Fruit fly (Drosophila melanogaster) whole organism, wandering third instar larva: ENCODE results near the gene ball.

ENCODE experiments used
- Abd-B ChIP-seq: fragments of >200 bp; optimal IDR thresholded peaks from 2 replicates; lab custom pipeline; 2017; ENCODE audit warnings: missing biosample characterization, missing genetic modification characterization
- CG32264 ChIP-seq: fragments of 200-800 bp; sonication (Bioruptor generic); optimal IDR thresholded peaks from 2 replicates; lab custom pipeline; 2016; ENCODE audit warnings: missing biosample characterization, missing genetic modification characterization
- Dfd ChIP-seq: fragments of >200 bp; optimal IDR thresholded peaks from 2 replicates; lab custom pipeline; 2017; ENCODE audit warnings: missing biosample characterization, missing genetic modification characterization
- Dif ChIP-seq: fragments of 200-275, 200-300 bp; sonication (Bioruptor generic); optimal IDR thresholded peaks from 2 replicates; lab custom pipeline; 2018; ENCODE audit warnings: missing biosample characterization, missing genetic modification characterization; ENCODE audit not compliant: partially characterized antibody
- GATAd ChIP-seq: sonication (Bioruptor generic); optimal IDR thresholded peaks from 2 replicates; lab custom pipeline; 2016; ENCODE audit warnings: missing biosample characterization, missing genetic modification characterization
- HLH106 ChIP-seq: fragments of 200-800 bp; optimal IDR thresholded peaks from 3 replicates; lab custom pipeline; 2019; ENCODE audit warnings: missing biosample characterization, mild to moderate bottlenecking, missing genetic modification characterization, moderate library complexity
- Hnf4 ChIP-seq: fragments of 200-800 bp; sonication (Bioruptor generic); optimal IDR thresholded peaks from 2 replicates; lab custom pipeline; 2016; ENCODE audit warnings: missing biosample characterization, mild to moderate bottlenecking, missing genetic modification characterization
- Hr78 ChIP-seq: fragments of >200 bp; optimal IDR thresholded peaks from 2 replicates; lab custom pipeline; 2017; ENCODE audit warnings: missing biosample characterization, missing genetic modification characterization
- Hr83 ChIP-seq: fragments of 200-300 bp; sonication (Bioruptor generic); optimal IDR thresholded peaks from 2 replicates; lab custom pipeline; 2016; ENCODE audit warnings: missing biosample characterization, mild to moderate bottlenecking, missing genetic modification characterization, moderate library complexity; ENCODE audit not compliant: poor library complexity, severe bottlenecking
- Jra ChIP-seq: sonication (Bioruptor generic); optimal IDR thresholded peaks from 2 replicates; lab custom pipeline; 2016; ENCODE audit warnings: missing biosample characterization, missing genetic modification characterization
- Mio ChIP-seq: sonication (Bioruptor generic); optimal IDR thresholded peaks from 2 replicates; lab custom pipeline; 2016; ENCODE audit warnings: missing biosample characterization, missing genetic modification characterization
- Myc ChIP-seq: fragments of >200 bp; optimal IDR thresholded peaks from 2 replicates; lab custom pipeline; 2017
- N ChIP-seq: fragments of >200 bp; optimal IDR thresholded peaks from 2 replicates; lab custom pipeline; 2018; ENCODE audit warnings: missing biosample characterization, missing external identifiers, missing genetic modification characterization
- OdsH ChIP-seq: fragments of 200-800 bp; sonication (Bioruptor generic); optimal IDR thresholded peaks from 2 replicates; lab custom pipeline; 2016; ENCODE audit warnings: missing biosample characterization, mild to moderate bottlenecking, missing genetic modification characterization
- Rel ChIP-seq, 2 experiments: fragments of 200-800 bp; sonication (Bioruptor generic) in 1 of 2; optimal IDR thresholded peaks; 2 replicates in 1 of 2; 3 replicates in 1 of 2; lab custom pipeline; 2016 to 2019; ENCODE audit warnings: mild to moderate bottlenecking in 2 of 2, missing biosample characterization in 2 of 2, missing genetic modification characterization in 2 of 2, moderate library complexity in 1 of 2
- Sp1 ChIP-seq: fragments of 200-800 bp; sonication (Bioruptor generic); optimal IDR thresholded peaks from 3 replicates; lab custom pipeline; 2019; ENCODE audit warnings: missing biosample characterization, mild to moderate bottlenecking, missing genetic modification characterization, moderate library complexity
- Vsx2 ChIP-seq: fragments of 200-300, 225-300 bp; sonication (Bioruptor generic); optimal IDR thresholded peaks from 2 replicates; lab custom pipeline; 2018; ENCODE audit warnings: missing biosample characterization, missing genetic modification characterization; ENCODE audit not compliant: partially characterized antibody
- br ChIP-seq: fragments of 200-800 bp; sonication (Bioruptor generic); optimal IDR thresholded peaks from 2 replicates; lab custom pipeline; 2016; ENCODE audit warnings: missing biosample characterization, missing genetic modification characterization
- brk ChIP-seq: fragments of 200-800 bp; sonication (Bioruptor generic); optimal IDR thresholded peaks from 2 replicates; lab custom pipeline; 2016; ENCODE audit warnings: missing biosample characterization, mild to moderate bottlenecking, missing genetic modification characterization
- dl ChIP-seq, 2 experiments: fragments of 175-275, 200-275 bp in 1 of 2; fragments of 200-275 bp in 1 of 2; sonication (Bioruptor generic); optimal IDR thresholded peaks; lab custom pipeline; 2018; ENCODE audit warnings: mild to moderate bottlenecking in 2 of 2, missing biosample characterization in 2 of 2, missing genetic modification characterization in 2 of 2, moderate library complexity in 2 of 2; ENCODE audit not compliant: partially characterized antibody in 2 of 2, insufficient read depth in 1 of 2
- dmrt93B ChIP-seq: fragments of 200-800 bp; sonication (Bioruptor generic); optimal IDR thresholded peaks from 2 replicates; lab custom pipeline; 2018; ENCODE audit warnings: missing biosample characterization, mild to moderate bottlenecking, missing genetic modification characterization
- dsf ChIP-seq: sonication (Bioruptor generic); optimal IDR thresholded peaks from 2 replicates; lab custom pipeline; 2016; ENCODE audit warnings: missing biosample characterization, missing genetic modification characterization, borderline replicate concordance
- ey ChIP-seq: fragments of 200-800 bp; sonication (Bioruptor generic); optimal IDR thresholded peaks from 2 replicates; lab custom pipeline; 2016; ENCODE audit warnings: missing biosample characterization, missing genetic modification characterization
- foxo ChIP-seq, 2 experiments: fragments of 200-800 bp; sonication (Bioruptor generic); optimal IDR thresholded peaks; 2 replicates in 1 of 2; 3 replicates in 1 of 2; lab custom pipeline; 2016 to 2017; ENCODE audit warnings: missing biosample characterization in 2 of 2, missing genetic modification characterization in 2 of 2
- fru ChIP-seq: fragments of 200-800 bp; sonication (Bioruptor generic); optimal IDR thresholded peaks from 3 replicates; lab custom pipeline; 2016; ENCODE audit warnings: missing biosample characterization, mild to moderate bottlenecking, missing genetic modification characterization
- jim ChIP-seq: fragments of 175-275, 200-325 bp; sonication (Bioruptor generic); optimal IDR thresholded peaks from 2 replicates; lab custom pipeline; 2016; ENCODE audit warnings: missing biosample characterization, mild to moderate bottlenecking, missing genetic modification characterization
- lola ChIP-seq: fragments of >200 bp; optimal IDR thresholded peaks from 2 replicates; lab custom pipeline; 2017; ENCODE audit warnings: missing biosample characterization, missing genetic modification characterization
- psq ChIP-seq: fragments of 200-800 bp; sonication (Bioruptor generic); optimal IDR thresholded peaks from 3 replicates; lab custom pipeline; 2017; ENCODE audit warnings: missing biosample characterization, mild to moderate bottlenecking, missing genetic modification characterization, moderate library complexity
- rgr ChIP-seq: fragments of 200-800 bp; sonication (Bioruptor generic); optimal IDR thresholded peaks from 3 replicates; lab custom pipeline; 2016; ENCODE audit warnings: missing biosample characterization, mild to moderate bottlenecking, missing genetic modification characterization
- sage ChIP-seq: fragments of 200-800 bp; sonication (Bioruptor generic); optimal IDR thresholded peaks from 2 replicates; lab custom pipeline; 2016; ENCODE audit warnings: missing biosample characterization, mild to moderate bottlenecking, missing genetic modification characterization
- sv ChIP-seq: fragments of 200-800 bp; sonication (Bioruptor generic); optimal IDR thresholded peaks from 3 replicates; lab custom pipeline; 2016; ENCODE audit warnings: missing biosample characterization, missing genetic modification characterization
- tai ChIP-seq: sonication (Bioruptor generic); optimal IDR thresholded peaks from 2 replicates; lab custom pipeline; 2016; ENCODE audit warnings: missing biosample characterization, missing genetic modification characterization
- usp ChIP-seq: fragments of >200 bp; optimal IDR thresholded peaks from 2 replicates; lab custom pipeline; 2017; ENCODE audit warnings: missing biosample characterization, missing genetic modification characterization
- woc ChIP-seq: sonication (Bioruptor generic); optimal IDR thresholded peaks from 2 replicates; lab custom pipeline; 2016; ENCODE audit warnings: missing biosample characterization, mild to moderate bottlenecking, missing genetic modification characterization

ball gene

dm6 chr3R:26899982-26900381, 33.4 kb upstream of the ball start:
- TF ChIP-seq woc (GFP tag; lab: Kevin White, UChicago) (peak; percentile 4), rgr (peak; percentile 30), brk (GFP tag; lab: Kevin White, UChicago) (no peak), foxo (GFP tag; optimal IDR thresholded peaks at IDR 0.05; lab: Kevin White, UChicago) (peak in 1 of 2 experiments; percentile 33)

- no peak for TF ChIP-seq Sp1 (GFP tag; lab: Kevin White, UChicago)
- no peak for TF ChIP-seq fru (GFP tag; lab: Kevin White, UChicago)
- TF ChIP-seq tai (GFP tag; lab: Kevin White, UChicago) = no peak
- TF ChIP-seq foxo (GFP tag; optimal IDR thresholded peaks at IDR 0.05; lab: Kevin White, UChicago) = no peak
- TF ChIP-seq N (GFP tag; lab: Kevin White, UChicago) = no peak
- TF ChIP-seq Dfd (GFP tag; lab: Kevin White, UChicago) = no peak
- no peak for TF ChIP-seq Hr83 (GFP tag; lab: Kevin White, UChicago)
- TF ChIP-seq Mio (GFP tag; lab: Kevin White, UChicago) = no peak
- no peak for TF ChIP-seq sage (GFP tag; lab: Kevin White, UChicago)
- TF ChIP-seq dl (GFP tag; optimal IDR thresholded peaks at IDR 0.05; lab: Kevin White, UChicago; ENCODE audit: insufficient read depth in 1 of 2, partially characterized antibody in 2 of 2) = no peak
- no peak for TF ChIP-seq CG32264 (GFP tag; lab: Kevin White, UChicago)
Observed at dm6 chr3R:26897302-26897701, 30.7 kb upstream of the ball start.

- TF ChIP-seq usp (GFP tag; lab: Kevin White, UChicago) (no peak), jim (no peak), lola (no peak), GATAd (no peak), br (GFP tag; lab: Kevin White, UChicago) (no peak), Rel (GFP tag; optimal IDR thresholded peaks at IDR 0.05; lab: Kevin White, UChicago) (no peak), Rel (tag; optimal IDR thresholded peaks at IDR 0.05; lab: Kevin White, UChicago) (no peak), Mio (GFP tag; lab: Kevin White, UChicago) (no peak), tai (GFP tag; lab: Kevin White, UChicago) (no peak)
Observed at dm6 chr3R:26896260-26896659, 29.7 kb upstream of the ball start.

- no peak for TF ChIP-seq Hnf4
- peak in 1 of 2 experiments; percentile 47 for TF ChIP-seq foxo (GFP tag; optimal IDR thresholded peaks at IDR 0.05; lab: Kevin White, UChicago)
- TF ChIP-seq Dfd (GFP tag; lab: Kevin White, UChicago) = no peak
- TF ChIP-seq Hr78 (GFP tag; lab: Kevin White, UChicago) = no peak
- peak; percentile 10 for TF ChIP-seq Sp1 (GFP tag; lab: Kevin White, UChicago)
- peak; percentile 22 for TF ChIP-seq woc (GFP tag; lab: Kevin White, UChicago)
- no peak for TF ChIP-seq dmrt93B (GFP tag; lab: Kevin White, UChicago)
- TF ChIP-seq ey (GFP tag; lab: Kevin White, UChicago) = peak; percentile 43
- peak; percentile 29 for TF ChIP-seq br (GFP tag; lab: Kevin White, UChicago)
- peak; percentile 29 for TF ChIP-seq rgr
- TF ChIP-seq Dif = no peak
- TF ChIP-seq psq (GFP tag; lab: Kevin White, UChicago) = peak; percentile 34
- TF ChIP-seq HLH106 (tag; lab: Kevin White, UChicago) = peak; percentile 13
- no peak for TF ChIP-seq Mio (GFP tag; lab: Kevin White, UChicago)
- peak; percentile 41 for TF ChIP-seq fru (GFP tag; lab: Kevin White, UChicago)
- TF ChIP-seq Myc = no peak
- peak; percentile 36 for TF ChIP-seq OdsH (GFP tag; lab: Kevin White, UChicago)
Observed at dm6 chr3R:26893621-26894316, 27.2 kb upstream of the ball start.

- TF ChIP-seq Sp1 (GFP tag; lab: Kevin White, UChicago) = no peak
- no peak for TF ChIP-seq Vsx2 (GFP tag; lab: Kevin White, UChicago)
- TF ChIP-seq Rel (GFP tag; optimal IDR thresholded peaks at IDR 0.05; lab: Kevin White, UChicago) = no peak
- TF ChIP-seq Rel (tag; optimal IDR thresholded peaks at IDR 0.05; lab: Kevin White, UChicago) = no peak
- TF ChIP-seq Mio (GFP tag; lab: Kevin White, UChicago) = no peak
- no peak for TF ChIP-seq Jra (GFP tag; lab: Kevin White, UChicago)
- TF ChIP-seq dmrt93B (GFP tag; lab: Kevin White, UChicago) = no peak
- TF ChIP-seq psq (GFP tag; lab: Kevin White, UChicago) = peak; percentile 27
- no peak for TF ChIP-seq dsf (GFP tag; lab: Kevin White, UChicago)
- TF ChIP-seq N (GFP tag; lab: Kevin White, UChicago) = no peak
- TF ChIP-seq Hnf4 = peak; percentile 33
- TF ChIP-seq rgr = peak; percentile 26
- TF ChIP-seq dl (GFP tag; optimal IDR thresholded peaks at IDR 0.05; lab: Kevin White, UChicago; ENCODE audit: insufficient read depth in 1 of 2, partially characterized antibody in 2 of 2) = no peak
- TF ChIP-seq Myc = no peak
- TF ChIP-seq ey (GFP tag; lab: Kevin White, UChicago) = peak; percentile 59
- TF ChIP-seq Abd-B = no peak
- TF ChIP-seq OdsH (GFP tag; lab: Kevin White, UChicago) = peak; percentile 36
- no peak for TF ChIP-seq GATAd
- no peak for TF ChIP-seq jim
- no peak for TF ChIP-seq sage (GFP tag; lab: Kevin White, UChicago)
- no peak for TF ChIP-seq Dfd (GFP tag; lab: Kevin White, UChicago)
- TF ChIP-seq Hr78 (GFP tag; lab: Kevin White, UChicago) = no peak
- TF ChIP-seq CG32264 (GFP tag; lab: Kevin White, UChicago) = no peak
- peak; percentile 7 for TF ChIP-seq fru (GFP tag; lab: Kevin White, UChicago)
- peak; percentile 52 for TF ChIP-seq br (GFP tag; lab: Kevin White, UChicago)
- peak in 1 of 2 experiments; percentile 51 for TF ChIP-seq foxo (GFP tag; optimal IDR thresholded peaks at IDR 0.05; lab: Kevin White, UChicago)
- peak; percentile 27 for TF ChIP-seq woc (GFP tag; lab: Kevin White, UChicago)
- no peak for TF ChIP-seq sv (GFP tag; lab: Kevin White, UChicago)
- no peak for TF ChIP-seq HLH106 (tag; lab: Kevin White, UChicago)
- TF ChIP-seq Hr83 (GFP tag; lab: Kevin White, UChicago) = no peak
Observed at dm6 chr3R:26892764-26893163, 26.2 kb upstream of the ball start.
